Worm (Caenorhabditis elegans) whole organism, late embryonic: ENCODE results near the gene AH6.3.

Experiments used
- C08G9.2 ChIP-seq: sonication (generic microtip); optimal IDR thresholded peaks from 2 replicates; lab custom pipeline; 2016; ENCODE audit warnings: mild to moderate bottlenecking, missing genetic modification characterization, moderate library complexity, missing compliant biosample characterization
- Y22D7AL.16 ChIP-seq: sonication (generic microtip); optimal IDR thresholded peaks from 2 replicates; lab custom pipeline; 2016; ENCODE audit warnings: missing genetic modification characterization, missing compliant biosample characterization
- ama-1 ChIP-seq: fragments of 150-350 bp; optimal IDR thresholded peaks from 2 replicates; lab custom pipeline; 2014
- ceh-14 ChIP-seq: sonication (generic microtip); optimal IDR thresholded peaks from 2 replicates; lab custom pipeline; 2016; ENCODE audit warnings: missing genotype, missing genetic modification characterization, missing compliant biosample characterization
- ceh-18 ChIP-seq: sonication (generic microtip); optimal IDR thresholded peaks from 2 replicates; lab custom pipeline; 2016; ENCODE audit warnings: missing genetic modification characterization, missing compliant biosample characterization
- ceh-19 ChIP-seq: fragments of 200-800 bp; sonication (Bioruptor generic); optimal IDR thresholded peaks from 2 replicates; lab custom pipeline; 2018; ENCODE audit warnings: mild to moderate bottlenecking, missing genetic modification characterization, missing compliant biosample characterization
- ceh-22 ChIP-seq: sonication (generic microtip); optimal IDR thresholded peaks from 2 replicates; lab custom pipeline; 2017; ENCODE audit warnings: missing biosample characterization, missing genetic modification characterization
- ceh-31 ChIP-seq: sonication (generic microtip); optimal IDR thresholded peaks from 2 replicates; lab custom pipeline; 2016; ENCODE audit warnings: missing genetic modification characterization, missing compliant biosample characterization
- ceh-48 ChIP-seq: sonication (generic microtip); optimal IDR thresholded peaks from 2 replicates; lab custom pipeline; 2016; ENCODE audit warnings: missing genetic modification characterization, inconsistent platforms, missing compliant biosample characterization
- ceh-6 ChIP-seq: fragments of 200-800 bp; sonication (Bioruptor generic); optimal IDR thresholded peaks from 2 replicates; lab custom pipeline; 2018; ENCODE audit warnings: mild to moderate bottlenecking, missing genetic modification characterization, missing compliant biosample characterization
- ceh-9 ChIP-seq: sonication (generic microtip); optimal IDR thresholded peaks from 2 replicates; lab custom pipeline; 2016; ENCODE audit warnings: mild to moderate bottlenecking, missing genetic modification characterization, inconsistent platforms, missing compliant biosample characterization
- dmd-4 ChIP-seq: sonication (generic microtip); optimal IDR thresholded peaks from 2 replicates; lab custom pipeline; 2016; ENCODE audit warnings: borderline replicate concordance, missing genetic modification characterization, missing compliant biosample characterization
- dve-1 ChIP-seq: sonication (generic microtip); optimal IDR thresholded peaks from 2 replicates; lab custom pipeline; 2017; ENCODE audit warnings: antibody characterized with exemption, mild to moderate bottlenecking, missing genetic modification characterization, missing compliant biosample characterization
- elt-2 ChIP-seq: sonication (generic microtip); optimal IDR thresholded peaks from 2 replicates; lab custom pipeline; 2016; ENCODE audit warnings: missing genetic modification reagents, missing genetic modification characterization, missing compliant biosample characterization
- elt-4 ChIP-seq: sonication (generic microtip); optimal IDR thresholded peaks from 2 replicates; lab custom pipeline; 2016; ENCODE audit warnings: missing genetic modification characterization, missing compliant biosample characterization
- eyg-1 ChIP-seq: sonication (generic microtip); optimal IDR thresholded peaks from 2 replicates; lab custom pipeline; 2016; ENCODE audit warnings: missing genotype, missing genetic modification characterization, missing compliant biosample characterization
- fkh-10 ChIP-seq: fragments of 150-350 bp; optimal IDR thresholded peaks from 2 replicates; lab custom pipeline; 2014; ENCODE audit warnings: missing biosample characterization, missing genetic modification reagents, missing genetic modification characterization
- hlh-13 ChIP-seq: fragments of 200-800 bp; sonication (Bioruptor generic); optimal IDR thresholded peaks from 2 replicates; lab custom pipeline; 2018; ENCODE audit warnings: mild to moderate bottlenecking, missing genetic modification characterization, missing compliant biosample characterization
- hlh-15 ChIP-seq: sonication (generic microtip); optimal IDR thresholded peaks from 2 replicates; lab custom pipeline; 2016; ENCODE audit warnings: missing genetic modification characterization, missing compliant biosample characterization
- hlh-30 ChIP-seq: sonication (generic microtip); optimal IDR thresholded peaks from 2 replicates; lab custom pipeline; 2017; ENCODE audit warnings: antibody characterized with exemption, missing genetic modification characterization, missing compliant biosample characterization; ENCODE audit not compliant: insufficient read depth
- lim-6 ChIP-seq: sonication (generic microtip); optimal IDR thresholded peaks from 2 replicates; lab custom pipeline; 2016; ENCODE audit warnings: missing genetic modification characterization, missing compliant biosample characterization
- madf-2 ChIP-seq: sonication (generic microtip); optimal IDR thresholded peaks from 2 replicates; lab custom pipeline; 2017; ENCODE audit warnings: missing genetic modification characterization, missing compliant biosample characterization
- mec-3 ChIP-seq: sonication (generic microtip); optimal IDR thresholded peaks from 2 replicates; lab custom pipeline; 2016; ENCODE audit warnings: borderline replicate concordance, missing genetic modification characterization, missing compliant biosample characterization
- nfya-1 ChIP-seq: sonication (generic microtip); optimal IDR thresholded peaks from 2 replicates; lab custom pipeline; 2017; ENCODE audit warnings: missing genetic modification characterization, mild to moderate bottlenecking, missing compliant biosample characterization, antibody characterized with exemption, moderate library complexity
- nhr-232 ChIP-seq: sonication (generic microtip); optimal IDR thresholded peaks from 2 replicates; lab custom pipeline; 2016; ENCODE audit warnings: missing genetic modification characterization, missing compliant biosample characterization
- odd-2 ChIP-seq: sonication (generic microtip); optimal IDR thresholded peaks from 2 replicates; lab custom pipeline; 2017; ENCODE audit warnings: antibody characterized with exemption, mild to moderate bottlenecking, missing genetic modification characterization, missing compliant biosample characterization
- pat-9 ChIP-seq: fragments of 200-800 bp; sonication (Bioruptor generic); optimal IDR thresholded peaks from 2 replicates; lab custom pipeline; 2018; ENCODE audit warnings: mild to moderate bottlenecking, missing genetic modification characterization, moderate library complexity, missing compliant biosample characterization
- pax-1 ChIP-seq: fragments of 150-350 bp; optimal IDR thresholded peaks from 2 replicates; lab custom pipeline; 2014; ENCODE audit warnings: missing biosample characterization, missing genetic modification characterization
- pha-4 ChIP-seq: fragments of 150-350 bp; optimal IDR thresholded peaks from 2 replicates; lab custom pipeline; 2018; ENCODE audit warnings: missing biosample characterization, missing genetic modification reagents, missing genetic modification characterization
- pqm-1 ChIP-seq: sonication (generic microtip); optimal IDR thresholded peaks from 2 replicates; lab custom pipeline; 2016; ENCODE audit warnings: missing genetic modification characterization, missing compliant biosample characterization
- pros-1 ChIP-seq: fragments of 150-350 bp; optimal IDR thresholded peaks from 2 replicates; lab custom pipeline; 2014; ENCODE audit warnings: missing biosample characterization, missing genetic modification reagents, missing genetic modification characterization
- ref-2 ChIP-seq: sonication (generic microtip); optimal IDR thresholded peaks from 2 replicates; lab custom pipeline; 2016; ENCODE audit warnings: missing genetic modification characterization, missing compliant biosample characterization
- sdc-2 ChIP-seq: sonication (generic microtip); optimal IDR thresholded peaks from 2 replicates; lab custom pipeline; 2016; ENCODE audit warnings: missing genotype, missing genetic modification characterization, missing compliant biosample characterization
- tbx-7 ChIP-seq: sonication (generic microtip); optimal IDR thresholded peaks from 2 replicates; lab custom pipeline; 2016; ENCODE audit warnings: missing genotype, missing genetic modification characterization, missing compliant biosample characterization
- ttx-3 ChIP-seq: sonication (generic microtip); optimal IDR thresholded peaks from 2 replicates; lab custom pipeline; 2016; ENCODE audit warnings: missing genetic modification reagents, missing genetic modification characterization, missing compliant biosample characterization
- unc-3 ChIP-seq, 2 experiments: fragments of 200-800 bp in 1 of 2; sonication (Bioruptor generic) in 1 of 2; sonication (generic microtip) in 1 of 2; conservative IDR thresholded peaks in 1 of 2; optimal IDR thresholded peaks in 1 of 2; 2 replicates each; pipeline versions ENCODE4 v1.3.6 to Lab custom; 2016 to 2022; ENCODE audit warnings: missing compliant biosample characterization in 2 of 2, missing genetic modification characterization in 2 of 2, missing genetic modification reagents in 1 of 2
- unc-42 ChIP-seq: sonication (generic microtip); optimal IDR thresholded peaks from 2 replicates; lab custom pipeline; 2016; ENCODE audit warnings: missing genotype, missing genetic modification characterization, missing compliant biosample characterization
- zip-5 ChIP-seq: sonication (generic microtip); optimal IDR thresholded peaks from 2 replicates; lab custom pipeline; 2016; ENCODE audit warnings: missing genetic modification characterization, missing compliant biosample characterization
- ztf-16 ChIP-seq: sonication (generic microtip); optimal IDR thresholded peaks from 2 replicates; lab custom pipeline; 2017; ENCODE audit warnings: missing genetic modification characterization, missing compliant biosample characterization

Gene AH6.3

DNA sequence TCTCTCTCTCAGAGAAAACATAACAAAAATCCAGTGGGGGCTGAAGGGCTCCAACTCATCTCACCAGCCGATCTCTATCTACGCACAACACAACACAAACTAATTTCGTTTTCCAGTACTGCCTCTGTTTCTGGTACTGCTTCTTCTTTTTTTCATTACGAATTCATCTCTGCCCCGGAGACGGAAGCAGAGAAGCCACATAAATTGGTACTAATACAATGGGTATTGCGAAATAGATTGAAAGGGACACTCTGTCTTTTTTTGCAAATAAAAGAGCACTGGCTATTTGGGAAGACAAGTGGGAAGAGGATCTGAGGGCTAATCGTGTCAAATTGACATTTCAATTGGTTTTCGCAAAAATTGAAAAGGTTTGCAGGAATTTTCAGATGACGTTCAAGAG, 21.5 kb upstream of the AH6.3 start:
- TF ChIP-seq lim-6 (tag; lab: Kevin White, UChicago) (peak; percentile 1), ceh-31 (tag; lab: Kevin White, UChicago) (peak; percentile 18), unc-42 (peak; percentile 75), ttx-3 (tag; lab: Kevin White, UChicago) (no peak), ceh-14 (tag; lab: Kevin White, UChicago) (peak; percentile 13)

ce11 chrII:9498589-9498988, 20.3 kb upstream of the AH6.3 start:
- no peak for TF ChIP-seq elt-4 (tag; lab: Kevin White, UChicago)
- peak; percentile 29 for TF ChIP-seq unc-42
- TF ChIP-seq ceh-6 (GFP tag; lab: Kevin White, UChicago), result no peak
- no peak for TF ChIP-seq Y22D7AL.16 (tag; lab: Kevin White, UChicago)
- no peak for TF ChIP-seq pat-9 (tag; lab: Kevin White, UChicago)
- TF ChIP-seq elt-2 (tag; lab: Kevin White, UChicago), result peak; percentile 4
- TF ChIP-seq nfya-1 (tag; lab: Kevin White, UChicago), result no peak
- no peak for TF ChIP-seq ceh-19 (GFP tag; lab: Kevin White, UChicago)

DNA sequence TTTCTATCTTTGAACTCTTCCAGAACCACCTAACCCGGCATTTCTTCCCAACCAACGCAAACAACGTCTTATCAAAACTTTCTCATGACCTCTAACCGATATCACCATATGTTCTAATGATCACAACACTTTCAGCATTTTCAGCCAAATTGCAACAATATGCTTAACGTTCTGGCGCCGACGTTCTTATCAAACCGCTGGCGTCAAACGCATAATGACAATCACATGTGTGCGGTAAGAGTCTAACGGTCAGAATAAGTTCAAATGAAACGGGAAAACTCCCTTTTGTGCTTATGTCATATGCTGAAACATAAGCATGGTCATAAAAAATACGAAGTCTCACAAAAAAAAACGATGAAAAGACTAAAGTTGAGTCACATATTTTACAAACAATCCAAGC, 17.9 kb upstream of the AH6.3 start:
- TF ChIP-seq odd-2, result no peak
- peak; percentile 50 for TF ChIP-seq elt-2 (tag; lab: Kevin White, UChicago)
- TF ChIP-seq ceh-48 (tag; lab: Kevin White, UChicago), result no peak

DNA sequence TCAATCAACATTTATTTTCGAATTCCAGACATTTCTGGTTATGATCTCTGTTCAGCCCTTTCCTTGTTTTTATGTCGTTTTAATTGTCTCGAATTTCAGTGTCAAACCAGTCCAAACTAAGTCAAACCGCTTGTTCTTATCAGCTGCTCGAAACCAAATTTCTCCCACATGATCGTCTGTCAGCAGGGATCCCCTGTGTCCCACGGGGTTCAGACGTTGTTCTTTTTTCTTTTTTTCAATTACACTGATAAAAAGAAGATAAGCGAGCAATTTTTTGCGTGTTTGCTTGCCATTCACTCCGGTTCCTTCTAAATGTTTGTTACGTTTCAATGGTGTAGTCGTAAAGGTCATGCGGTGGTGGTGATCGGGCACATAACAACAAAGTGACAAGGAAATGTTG, 16.9 kb upstream of the AH6.3 start:
- TF ChIP-seq pax-1 (tag; lab: Kevin White, UChicago), result no peak
- TF ChIP-seq pha-4 (tag; lab: Kevin White, UChicago), result no peak
- TF ChIP-seq ceh-22 (tag; lab: Kevin White, UChicago), result no peak
- TF ChIP-seq ceh-9 (tag; lab: Kevin White, UChicago), result no peak
- no peak for TF ChIP-seq sdc-2 (tag; lab: Kevin White, UChicago)
- TF ChIP-seq ttx-3 (tag; lab: Kevin White, UChicago), result no peak
- no peak for TF ChIP-seq elt-4 (tag; lab: Kevin White, UChicago)
- TF ChIP-seq pros-1 (tag; lab: Kevin White, UChicago), result no peak
- TF ChIP-seq ztf-16 (tag; lab: Kevin White, UChicago), result no peak
- TF ChIP-seq ama-1 (lab: Kevin White, UChicago), result no peak
- TF ChIP-seq tbx-7 (tag; lab: Kevin White, UChicago), result no peak
- TF ChIP-seq elt-2 (tag; lab: Kevin White, UChicago), result no peak
- no peak for TF ChIP-seq zip-5 (tag; lab: Kevin White, UChicago)
- TF ChIP-seq, all 69 proteins: peak for 0

DNA sequence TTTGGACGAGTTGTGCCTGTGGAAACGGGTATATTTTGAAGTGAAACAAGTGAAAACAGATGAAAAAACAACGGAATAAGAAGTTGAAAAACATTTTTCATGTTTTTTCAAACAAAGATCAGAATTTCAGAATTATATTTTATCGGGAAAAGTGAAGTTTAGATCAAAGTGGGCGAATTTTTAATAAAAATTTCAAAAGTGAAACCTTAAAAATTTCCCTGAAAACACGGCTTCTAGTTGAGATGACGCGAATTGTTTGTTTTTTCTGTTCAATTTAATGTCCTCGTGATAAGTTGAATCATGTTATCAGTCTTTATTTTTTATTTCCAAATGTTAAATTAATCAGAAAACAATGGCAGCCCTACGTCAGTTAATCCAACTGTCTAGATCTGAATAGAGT, 11.7 kb upstream of the AH6.3 start, which contains the start of gene gcy-3:
TSS of gene gcy-3 (minus strand) at position 101 of the 400 bp plus-strand sequence.
- no peak for TF ChIP-seq elt-2 (tag; lab: Kevin White, UChicago)
- no peak for TF ChIP-seq dve-1
- TF ChIP-seq pat-9 (tag; lab: Kevin White, UChicago), result no peak
- no peak for TF ChIP-seq hlh-30 (tag; lab: Kevin White, UChicago)
- no peak for TF ChIP-seq ama-1 (lab: Kevin White, UChicago)
- no peak for TF ChIP-seq pros-1 (tag; lab: Kevin White, UChicago)
- TF ChIP-seq C08G9.2 (tag; lab: Kevin White, UChicago), result no peak
- no peak for TF ChIP-seq Y22D7AL.16 (tag; lab: Kevin White, UChicago)

DNA sequence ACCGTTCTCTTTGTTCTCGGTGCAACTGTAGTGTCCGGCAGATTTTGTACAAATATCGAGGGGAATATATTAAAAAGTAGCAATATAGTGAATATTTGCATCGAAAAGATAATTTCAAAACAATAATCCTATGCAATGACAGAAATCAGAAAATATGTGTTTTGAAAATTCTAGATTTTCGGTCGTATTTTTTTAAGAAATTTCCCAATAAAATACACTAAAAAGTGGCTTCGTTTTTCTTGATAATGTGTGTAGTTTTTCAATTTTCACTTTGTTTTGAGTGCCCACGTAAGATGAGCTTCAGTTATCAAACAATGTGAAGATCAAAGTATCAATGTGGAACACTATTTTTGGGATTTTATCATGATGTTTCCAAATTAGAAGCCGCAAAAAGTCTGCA, 2.0 kb upstream of the AH6.3 start, which contains the start of gene gcy-1:
TSS of gene gcy-1 (minus strand) at position 101 of the 400 bp plus-strand sequence.
- TF ChIP-seq nhr-232 (tag; lab: Kevin White, UChicago), result no peak

- no peak for TF ChIP-seq hlh-13 (GFP tag; lab: Kevin White, UChicago)
- TF ChIP-seq ceh-6 (GFP tag; lab: Kevin White, UChicago), result no peak
- TF ChIP-seq ceh-9 (tag; lab: Kevin White, UChicago), result no peak
- no peak for TF ChIP-seq hlh-15
- TF ChIP-seq unc-3 (GFP tag; conservative IDR thresholded peaks at IDR 0.05; lab: Robert Waterston, UW), result no peak
- TF ChIP-seq unc-3 (tag; optimal IDR thresholded peaks at IDR 0.05; lab: Kevin White, UChicago), result no peak
- no peak for TF ChIP-seq madf-2 (tag; lab: Kevin White, UChicago)
- no peak for TF ChIP-seq mec-3 (tag; lab: Kevin White, UChicago)
- TF ChIP-seq pha-4 (tag; lab: Kevin White, UChicago), result no peak
- TF ChIP-seq ceh-18 (tag; lab: Kevin White, UChicago), result no peak
- no peak for TF ChIP-seq ceh-19 (GFP tag; lab: Kevin White, UChicago)
- TF ChIP-seq sdc-2 (tag; lab: Kevin White, UChicago), result no peak
- TF ChIP-seq eyg-1 (tag; lab: Kevin White, UChicago), result no peak
- TF ChIP-seq ref-2 (tag; lab: Kevin White, UChicago), result no peak
- no peak for TF ChIP-seq pat-9 (tag; lab: Kevin White, UChicago)
- no peak for TF ChIP-seq pqm-1 (tag; lab: Kevin White, UChicago)
- no peak for TF ChIP-seq fkh-10 (GFP tag; lab: Kevin White, UChicago)
- no peak for TF ChIP-seq dmd-4
Observed at ce11 chrII:9521570-9521969, 2.7 kb downstream of the AH6.3 start, which contains the start of gene sra-1. sra-1 (minus strand) TSS chrII:9521670.
